Worm (Caenorhabditis elegans): ENCODE measurements around the gene dlc-3.
A peak's percentile ranks its signal among the peaks of the same experiment; 100 is the strongest.

The dlc-3 gene

ce11 chrIV:16397845-16398607 is 34.0 kb upstream of the dlc-3 start (continued):
- no peak for TF ChIP-seq nhr-42 (GFP tag; IDR thresholded peaks at IDR 0.05)
- peak; percentile 90 for TF ChIP-seq egl-43 (GFP tag; IDR thresholded peaks at IDR 0.05)
- TF ChIP-seq nhr-6 (tag; optimal IDR thresholded peaks at IDR 0.05), result no peak
- peak; percentile 91 for TF ChIP-seq nhr-25 (tag; optimal IDR thresholded peaks at IDR 0.05; ENCODE audit: borderline replicate concordance, insufficient read depth)
- no peak for TF ChIP-seq jun-1 (tag; optimal IDR thresholded peaks at IDR 0.05)
- TF ChIP-seq vab-7 (GFP tag; IDR thresholded peaks at IDR 0.05), result peak; percentile 67; the same call in 1 of the 2 replicates
- no peak for TF ChIP-seq ceh-82 (tag; optimal IDR thresholded peaks at IDR 0.05)
- peak; percentile 88 for TF ChIP-seq lim-7 (GFP tag; IDR thresholded peaks at IDR 0.05)
- no peak for TF ChIP-seq zfp-3 (GFP tag; conservative IDR thresholded peaks at IDR 0.05)
- peak; percentile 59; the same call in 1 of the 2 replicates for TF ChIP-seq mdt-29 (GFP tag; IDR thresholded peaks at IDR 0.05)
- TF ChIP-seq F44E2.7 (GFP tag; IDR thresholded peaks at IDR 0.05), result 0 out of 2 replicates have a peak, but pooled peaks have one; percentile 70
- TF ChIP-seq ceh-32 (tag; optimal IDR thresholded peaks at IDR 0.05; ENCODE audit: poor library complexity), result no peak
- peak; percentile 58 for TF ChIP-seq nhr-102 (tag; optimal IDR thresholded peaks at IDR 0.05)
- no peak for TF ChIP-seq ceh-28 (tag; optimal IDR thresholded peaks at IDR 0.05)
- peak; percentile 75 to 80; a peak in 1 of 4 replicates for TF ChIP-seq madf-5 (GFP tag; IDR thresholded peaks at IDR 0.05)
- peak; percentile 37 for TF ChIP-seq lir-3 (tag; optimal IDR thresholded peaks at IDR 0.05)
- TF ChIP-seq dmd-9 (GFP tag; IDR thresholded peaks at IDR 0.05), result 0 out of 2 replicates have a peak, but pooled peaks have one; percentile 27
- TF ChIP-seq lin-15B (tag; optimal IDR thresholded peaks at IDR 0.05), result no peak
- no peak for TF ChIP-seq zip-2 (tag; optimal IDR thresholded peaks at IDR 0.05)
- no peak for TF ChIP-seq ztf-11 (tag; optimal IDR thresholded peaks at IDR 0.05)
- TF ChIP-seq ces-1 (GFP tag; optimal IDR thresholded peaks at IDR 0.05), result no peak
- TF ChIP-seq lin-29 (GFP tag; IDR thresholded peaks at IDR 0.05), result 0 out of 2 replicates have a peak, but pooled peaks have one; percentile 24
- no peak for TF ChIP-seq ZK546.5 (tag; optimal IDR thresholded peaks at IDR 0.05)
- no peak for TF ChIP-seq cey-2 (tag; optimal IDR thresholded peaks at IDR 0.05; ENCODE audit: borderline replicate concordance, insufficient read depth)
- TF ChIP-seq spr-3 (GFP tag; optimal IDR thresholded peaks at IDR 0.05), result peak; percentile 41
- TF ChIP-seq dpl-1 (GFP tag; optimal IDR thresholded peaks at IDR 0.05), result no peak
- no peak for TF ChIP-seq ztf-7 (tag; optimal IDR thresholded peaks at IDR 0.05)
- TF ChIP-seq Y48G9A.11 (GFP tag; IDR thresholded peaks at IDR 0.05), result peak; percentile 66; the same call in 1 of the 2 replicates
- peak; percentile 44 for TF ChIP-seq spr-1 (tag; optimal IDR thresholded peaks at IDR 0.05)
- TF ChIP-seq aly-2 (tag; optimal IDR thresholded peaks at IDR 0.05), result no peak
- TF ChIP-seq pha-4 (GFP tag; IDR thresholded peaks at IDR 0.05), result peak; percentile 82
- no peak for TF ChIP-seq pha-4 (tag; optimal IDR thresholded peaks at IDR 0.05)
- no peak for TF ChIP-seq ceh-62 (tag; optimal IDR thresholded peaks at IDR 0.05)
- TF ChIP-seq nhr-11 (tag; optimal IDR thresholded peaks at IDR 0.05), result no peak
- TF ChIP-seq unc-62 (GFP tag; optimal IDR thresholded peaks at IDR 0.05 in 1 of 2), result peak in 1 of 2 experiments; percentile 42
- TF ChIP-seq unc-62 (tag; optimal IDR thresholded peaks at IDR 0.05), result no peak
- TF ChIP-seq egl-27 (tag; optimal IDR thresholded peaks at IDR 0.05), result no peak
- TF ChIP-seq attf-4 (tag; optimal IDR thresholded peaks at IDR 0.05), result no peak
- peak; percentile 50 for TF ChIP-seq nhr-48 (tag; optimal IDR thresholded peaks at IDR 0.05)
- TF ChIP-seq nhr-111 (GFP tag; optimal IDR thresholded peaks at IDR 0.05), result no peak
- no peak for TF ChIP-seq nhr-77 (tag; optimal IDR thresholded peaks at IDR 0.05)
- no peak for TF ChIP-seq snpc-4 (tag; optimal IDR thresholded peaks at IDR 0.05)
- no peak for TF ChIP-seq ceh-44 (GFP tag; IDR thresholded peaks at IDR 0.05)
- TF ChIP-seq Y105C5A.15 (GFP tag; IDR thresholded peaks at IDR 0.05), result peak; percentile 90
- TF ChIP-seq daf-12 (tag; optimal IDR thresholded peaks at IDR 0.05), result no peak
- TF ChIP-seq gei-8 (GFP tag; optimal IDR thresholded peaks at IDR 0.05), result peak; percentile 66
- TF ChIP-seq F37D6.2 (tag; optimal IDR thresholded peaks at IDR 0.05), result no peak
- TF ChIP-seq R02D3.7 (tag; optimal IDR thresholded peaks at IDR 0.05), result no peak
- no peak for TF ChIP-seq lin-39 (tag; optimal IDR thresholded peaks at IDR 0.05)
- TF ChIP-seq mes-2 (tag; optimal IDR thresholded peaks at IDR 0.05; ENCODE audit: poor library complexity, severe bottlenecking), result peak; percentile 60
- no peak for TF ChIP-seq nhr-237 (tag; optimal IDR thresholded peaks at IDR 0.05)

Measured in whole organism, L4 larva.